Worm (Caenorhabditis elegans) whole organism, young adult: ENCODE measurements around the gene C30G12.1.

Source experiments
- F39B2.1 ChIP-seq: fragments of 200-800 bp; sonication (Bioruptor generic); IDR thresholded peaks from 2 replicates; pipeline ENCODE4 v1.3.6; 2022; ENCODE audit warnings: missing genetic modification reagents, missing genetic modification characterization, missing compliant biosample characterization
- bed-1 ChIP-seq: fragments of 200-800 bp; sonication (Bioruptor generic); IDR thresholded peaks from 2 replicates; pipeline ENCODE4 v1.3.6; 2022; ENCODE audit warnings: missing genetic modification reagents, missing genetic modification characterization, missing compliant biosample characterization
- dpl-1 ChIP-seq: fragments of 150-350 bp; optimal IDR thresholded peaks from 2 replicates; lab custom pipeline; 2014; ENCODE audit warnings: missing biosample characterization, missing genetic modification reagents, missing genetic modification characterization
- ets-4 ChIP-seq: fragments of 200-800 bp; sonication (Bioruptor generic); optimal IDR thresholded peaks from 2 replicates; lab custom pipeline; 2018; ENCODE audit warnings: mild to moderate bottlenecking, missing genetic modification characterization, missing compliant biosample characterization
- rpc-1 ChIP-seq, 2 experiments: fragments of 150-350 bp in 1 of 2; sonication (generic microtip) in 1 of 2; optimal IDR thresholded peaks; 2 replicates each; lab custom pipeline; 2014 to 2018; ENCODE audit warnings: missing biosample characterization in 1 of 2, missing genetic modification characterization in 1 of 2, missing genetic modification reagents in 1 of 2, missing genotype in 1 of 2
- tbp1 ChIP-seq: fragments of 200-800 bp; sonication (Bioruptor generic); optimal IDR thresholded peaks from 2 replicates; lab custom pipeline; 2018; ENCODE audit warnings: mild to moderate bottlenecking, missing genetic modification characterization, missing compliant biosample characterization
- unc-62 ChIP-seq: fragments of 150-350 bp; optimal IDR thresholded peaks from 2 replicates; lab custom pipeline; 2014; ENCODE audit warnings: missing biosample characterization, missing genetic modification reagents, missing genetic modification characterization

DNA sequence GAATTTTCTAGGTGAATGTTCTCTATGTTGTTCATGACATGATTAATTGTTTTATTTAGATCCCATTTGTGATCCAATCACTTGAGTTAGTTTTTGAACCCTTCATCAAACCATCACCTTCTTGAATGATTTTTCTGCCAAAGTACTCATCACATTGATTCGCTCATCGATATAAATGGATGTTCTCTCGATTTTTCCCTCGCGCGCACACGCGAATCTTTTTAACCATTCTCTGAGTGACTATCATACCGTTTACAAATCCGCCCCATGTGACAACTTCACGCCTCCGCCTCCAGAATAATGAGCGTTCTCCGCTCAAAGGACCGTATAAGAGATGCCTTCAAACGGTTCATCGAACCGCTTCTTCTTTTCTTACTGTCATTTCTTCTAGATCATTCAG lies 43.7 kb downstream of the C30G12.1 start:
- TF ChIP-seq bed-1 (GFP tag; lab: Robert Waterston, UW): no peak
- TF ChIP-seq unc-62 (GFP tag; lab: Kevin White, UChicago): no peak
- TF ChIP-seq tbp1: no peak
- no peak for TF ChIP-seq dpl-1 (GFP tag; lab: Kevin White, UChicago)
- no peak for TF ChIP-seq rpc-1 (optimal IDR thresholded peaks at IDR 0.05; lab: Kevin White, UChicago)
- no peak for TF ChIP-seq rpc-1 (tag; optimal IDR thresholded peaks at IDR 0.05; lab: Kevin White, UChicago)
- no peak for TF ChIP-seq ets-4 (GFP tag; lab: Kevin White, UChicago)
- no peak for TF ChIP-seq F39B2.1 (GFP tag; lab: Robert Waterston, UW)
